Worm (Caenorhabditis elegans) whole organism, L1 larva: ENCODE data around the gene gei-14.
A peak's percentile ranks its signal among the peaks of the same experiment; 100 is the strongest.

ENCODE experiments used
- C04F5.9 ChIP-seq: sonication (generic microtip); optimal IDR thresholded peaks from 2 replicates; lab custom pipeline; 2016; ENCODE audit warnings: missing genetic modification characterization, missing compliant biosample characterization
- C34B4.2 ChIP-seq: sonication (generic microtip); optimal IDR thresholded peaks from 2 replicates; lab custom pipeline; 2017; ENCODE audit warnings: mild to moderate bottlenecking, missing genetic modification characterization, missing compliant biosample characterization
- F16B12.6 ChIP-seq: fragments of 150-350 bp; optimal IDR thresholded peaks from 2 replicates; lab custom pipeline; 2014; ENCODE audit warnings: missing biosample characterization, missing genetic modification characterization
- alr-1 ChIP-seq: fragments of 200-800 bp; sonication (Bioruptor generic); optimal IDR thresholded peaks from 2 replicates; lab custom pipeline; 2018; ENCODE audit warnings: borderline replicate concordance, mild to moderate bottlenecking, missing genetic modification characterization, missing compliant biosample characterization
- aly-2 ChIP-seq: fragments of 150-350 bp; optimal IDR thresholded peaks from 2 replicates; lab custom pipeline; 2014; ENCODE audit warnings: missing biosample characterization, missing genetic modification characterization
- blmp-1 ChIP-seq: fragments of 150-350 bp; optimal IDR thresholded peaks from 2 replicates; lab custom pipeline; 2014; ENCODE audit warnings: missing biosample characterization, missing genetic modification characterization
- ceh-63 ChIP-seq: fragments of 200-800 bp; sonication (Bioruptor generic); optimal IDR thresholded peaks from 2 replicates; lab custom pipeline; 2018; ENCODE audit warnings: mild to moderate bottlenecking, missing genetic modification characterization, missing compliant biosample characterization
- ceh-8 ChIP-seq: fragments of 200-800 bp; sonication (Bioruptor generic); optimal IDR thresholded peaks from 2 replicates; lab custom pipeline; 2018; ENCODE audit warnings: mild to moderate bottlenecking, missing genetic modification characterization, moderate library complexity, missing compliant biosample characterization
- ceh-82 ChIP-seq, 3 experiments: fragments of 150-350 bp in 1 of 3; sonication (generic microtip) in 2 of 3; optimal IDR thresholded peaks; 2 replicates each; lab custom pipeline; 2014 to 2017; ENCODE audit warnings: missing biosample characterization in 3 of 3, missing genetic modification characterization in 3 of 3
- ceh-88 ChIP-seq: fragments of 200-800 bp; sonication (Bioruptor generic); IDR thresholded peaks from 2 replicates; pipeline ENCODE4 v1.3.6; 2022; ENCODE audit warnings: missing genetic modification characterization, missing compliant biosample characterization
- ces-1 ChIP-seq: fragments of 150-350 bp; optimal IDR thresholded peaks from 2 replicates; lab custom pipeline; 2014; ENCODE audit warnings: missing biosample characterization, missing genetic modification reagents, missing genetic modification characterization
- dpl-1 ChIP-seq, 3 experiments: fragments of 150-350 bp in 2 of 3; sonication (generic microtip) in 1 of 3; optimal IDR thresholded peaks; 2 replicates each; lab custom pipeline; 2014 to 2017; ENCODE audit warnings: missing biosample characterization in 3 of 3, missing genetic modification characterization in 3 of 3, missing genetic modification reagents in 3 of 3
- efl-3 ChIP-seq: fragments of 200-800 bp; sonication (Bioruptor generic); optimal IDR thresholded peaks from 2 replicates; lab custom pipeline; 2018; ENCODE audit warnings: mild to moderate bottlenecking, missing genetic modification characterization, missing compliant biosample characterization
- egl-13 ChIP-seq: sonication (generic microtip); optimal IDR thresholded peaks from 2 replicates; lab custom pipeline; 2016; ENCODE audit warnings: missing genotype, missing genetic modification reagents, missing genetic modification characterization, missing compliant biosample characterization
- elt-2 ChIP-seq: sonication (generic microtip); optimal IDR thresholded peaks from 2 replicates; lab custom pipeline; 2016; ENCODE audit warnings: missing genetic modification characterization, mild to moderate bottlenecking, inconsistent platforms, missing compliant biosample characterization, missing genetic modification reagents
- ets-5 ChIP-seq: fragments of 200-800 bp; sonication (Bioruptor generic); IDR thresholded peaks from 2 replicates; pipeline ENCODE4 v1.3.6; 2022; ENCODE audit warnings: missing genetic modification characterization, missing compliant biosample characterization
- fkh-4 ChIP-seq: sonication (generic microtip); optimal IDR thresholded peaks from 2 replicates; lab custom pipeline; 2016; ENCODE audit warnings: missing compliant biosample characterization, missing genetic modification characterization, borderline replicate concordance
- fos-1 ChIP-seq: fragments of 150-350 bp; optimal IDR thresholded peaks from 2 replicates; lab custom pipeline; 2014; ENCODE audit warnings: missing biosample characterization, missing genetic modification characterization
- grh-1 ChIP-seq: fragments of 200-800 bp; sonication (Bioruptor generic); IDR thresholded peaks from 2 replicates; pipeline ENCODE4 v1.3.6; 2022; ENCODE audit warnings: missing genetic modification reagents, missing genetic modification characterization, missing compliant biosample characterization
- jun-1 ChIP-seq: fragments of 150-350 bp; optimal IDR thresholded peaks from 2 replicates; lab custom pipeline; 2014; ENCODE audit warnings: missing biosample characterization, missing genetic modification reagents, missing genetic modification characterization
- lin-13 ChIP-seq: fragments of 150-350 bp; optimal IDR thresholded peaks from 2 replicates; lab custom pipeline; 2014; ENCODE audit warnings: missing biosample characterization, missing genetic modification reagents, missing genetic modification characterization
- lin-35 ChIP-seq, 2 experiments: fragments of 150-350 bp; optimal IDR thresholded peaks; 2 replicates each; lab custom pipeline; 2014; ENCODE audit warnings: missing biosample characterization in 2 of 2, missing genetic modification characterization in 2 of 2, missing genetic modification reagents in 2 of 2
- lir-3 ChIP-seq: sonication (generic microtip); optimal IDR thresholded peaks from 2 replicates; lab custom pipeline; 2016; ENCODE audit warnings: mild to moderate bottlenecking, missing genetic modification characterization, moderate library complexity, missing compliant biosample characterization; ENCODE audit not compliant: poor library complexity
- lsy-2 ChIP-seq, 2 experiments: fragments of 150-350 bp; optimal IDR thresholded peaks; 2 replicates each; lab custom pipeline; 2014; ENCODE audit warnings: missing biosample characterization in 2 of 2, missing genetic modification characterization in 2 of 2
- mab-9 ChIP-seq: fragments of 200-800 bp; sonication (Bioruptor generic); IDR thresholded peaks from 2 replicates; pipeline ENCODE4 v1.3.6; 2022; ENCODE audit warnings: missing genetic modification reagents, missing genetic modification characterization, missing compliant biosample characterization
- mdl-1 ChIP-seq, 2 experiments: fragments of 150-350 bp; optimal IDR thresholded peaks; 2 replicates each; lab custom pipeline; 2014 to 2017; ENCODE audit warnings: missing biosample characterization in 2 of 2, missing genetic modification characterization in 2 of 2, inconsistent platforms in 1 of 2
- mef-2 ChIP-seq: fragments of 150-350 bp; optimal IDR thresholded peaks from 2 replicates; lab custom pipeline; 2014; ENCODE audit warnings: missing biosample characterization, missing genetic modification characterization
- nhr-12 ChIP-seq: sonication (generic microtip); optimal IDR thresholded peaks from 2 replicates; lab custom pipeline; 2017; ENCODE audit warnings: missing biosample characterization, missing genetic modification characterization
- nhr-19 ChIP-seq: fragments of 200-800 bp; sonication (Bioruptor generic); conservative IDR thresholded peaks from 2 replicates; pipeline ENCODE4 v1.3.6; 2022; ENCODE audit warnings: missing genetic modification characterization, missing compliant biosample characterization
- nhr-20 ChIP-seq: sonication (generic microtip); optimal IDR thresholded peaks from 2 replicates; lab custom pipeline; 2016; ENCODE audit warnings: mild to moderate bottlenecking, missing genetic modification characterization, missing compliant biosample characterization
- nhr-237 ChIP-seq: fragments of 150-350 bp; optimal IDR thresholded peaks from 2 replicates; lab custom pipeline; 2014; ENCODE audit warnings: missing biosample characterization, missing genetic modification characterization
- nhr-28 ChIP-seq: fragments of 150-350 bp; optimal IDR thresholded peaks from 2 replicates; lab custom pipeline; 2014; ENCODE audit warnings: missing biosample characterization, missing genetic modification characterization
- nhr-77 ChIP-seq: fragments of 150-350 bp; optimal IDR thresholded peaks from 2 replicates; lab custom pipeline; 2014; ENCODE audit warnings: missing biosample characterization, missing genetic modification characterization
- nhr-84 ChIP-seq: sonication (generic microtip); optimal IDR thresholded peaks from 2 replicates; lab custom pipeline; 2017; ENCODE audit warnings: missing biosample characterization, missing genetic modification characterization
- nhr-85 ChIP-seq: sonication (generic microtip); peaks from one replicate; lab custom pipeline; 2016; ENCODE audit warnings: missing genetic modification characterization, inconsistent platforms, missing compliant biosample characterization
- nhr-90 ChIP-seq: sonication (generic microtip); optimal IDR thresholded peaks from 2 replicates; lab custom pipeline; 2016; ENCODE audit warnings: mild to moderate bottlenecking, missing genetic modification characterization, missing compliant biosample characterization; ENCODE audit not compliant: poor library complexity
- pag-3 ChIP-seq: sonication (generic microtip); optimal IDR thresholded peaks from 2 replicates; lab custom pipeline; 2017; ENCODE audit warnings: missing genetic modification characterization, mild to moderate bottlenecking, missing compliant biosample characterization, antibody characterized with exemption, borderline replicate concordance; ENCODE audit not compliant: insufficient read depth
- pax-3 ChIP-seq: fragments of 200-800 bp; sonication (Bioruptor generic); optimal IDR thresholded peaks from 2 replicates; lab custom pipeline; 2018; ENCODE audit warnings: mild to moderate bottlenecking, missing genetic modification characterization, moderate library complexity, missing compliant biosample characterization
- pqm-1 ChIP-seq: sonication (generic microtip); optimal IDR thresholded peaks from 3 replicates; lab custom pipeline; 2017; ENCODE audit warnings: missing biosample characterization, missing genetic modification characterization
- rnt-1 ChIP-seq: sonication (generic microtip); optimal IDR thresholded peaks from 2 replicates; lab custom pipeline; 2016; ENCODE audit warnings: mild to moderate bottlenecking, missing genetic modification characterization, moderate library complexity, missing compliant biosample characterization
- skn-1 ChIP-seq: fragments of 150-350 bp; optimal IDR thresholded peaks from 2 replicates; lab custom pipeline; 2014; ENCODE audit warnings: missing biosample characterization, missing genetic modification characterization
- snu-23 ChIP-seq: sonication (generic microtip); optimal IDR thresholded peaks from 2 replicates; lab custom pipeline; 2016; ENCODE audit warnings: missing genetic modification characterization, missing compliant biosample characterization
- sox-4 ChIP-seq: sonication (generic microtip); optimal IDR thresholded peaks from 2 replicates; lab custom pipeline; 2016; ENCODE audit warnings: missing genetic modification characterization, missing compliant biosample characterization
- sptf-1 ChIP-seq: fragments of 150-350 bp; optimal IDR thresholded peaks from 2 replicates; lab custom pipeline; 2014; ENCODE audit warnings: missing biosample characterization, missing genetic modification characterization
- swsn-7 ChIP-seq: sonication (generic microtip); optimal IDR thresholded peaks from 2 replicates; lab custom pipeline; 2016; ENCODE audit warnings: missing genetic modification characterization, missing compliant biosample characterization
- tbx-2 ChIP-seq: sonication (generic microtip); optimal IDR thresholded peaks from 2 replicates; lab custom pipeline; 2016; ENCODE audit warnings: missing genetic modification characterization, missing compliant biosample characterization
- unc-130 ChIP-seq: fragments of 150-350 bp; optimal IDR thresholded peaks from 2 replicates; lab custom pipeline; 2017; ENCODE audit warnings: missing biosample characterization, missing genetic modification characterization, inconsistent platforms
- unc-62 ChIP-seq: fragments of 150-350 bp; optimal IDR thresholded peaks from 2 replicates; lab custom pipeline; 2014; ENCODE audit warnings: missing biosample characterization, missing genetic modification reagents, missing genetic modification characterization
- unc-86 ChIP-seq: sonication (generic microtip); optimal IDR thresholded peaks from 2 replicates; lab custom pipeline; 2016; ENCODE audit warnings: missing genetic modification characterization, missing compliant biosample characterization
- unc-98 ChIP-seq: fragments of 200-800 bp; sonication (Bioruptor generic); IDR thresholded peaks from 2 replicates; pipeline ENCODE4 v1.3.6; 2022; ENCODE audit warnings: missing genetic modification characterization, missing compliant biosample characterization
- vab-15 ChIP-seq: sonication (generic microtip); optimal IDR thresholded peaks from 2 replicates; lab custom pipeline; 2017; ENCODE audit warnings: missing genotype, mild to moderate bottlenecking, missing genetic modification characterization, missing compliant biosample characterization
- zag-1 ChIP-seq: fragments of 150-350 bp; optimal IDR thresholded peaks from 2 replicates; lab custom pipeline; 2014; ENCODE audit warnings: missing biosample characterization, missing genetic modification characterization
- ztf-11 ChIP-seq, 2 experiments: sonication (generic microtip); optimal IDR thresholded peaks; 2 replicates each; lab custom pipeline; 2016 to 2017; ENCODE audit warnings: missing genetic modification characterization in 2 of 2, missing biosample characterization in 1 of 2, missing compliant biosample characterization in 1 of 2
- ztf-4 ChIP-seq: fragments of 150-350 bp; optimal IDR thresholded peaks from 2 replicates; lab custom pipeline; 2014; ENCODE audit warnings: missing biosample characterization, missing genetic modification characterization

Gene gei-14

DNA sequence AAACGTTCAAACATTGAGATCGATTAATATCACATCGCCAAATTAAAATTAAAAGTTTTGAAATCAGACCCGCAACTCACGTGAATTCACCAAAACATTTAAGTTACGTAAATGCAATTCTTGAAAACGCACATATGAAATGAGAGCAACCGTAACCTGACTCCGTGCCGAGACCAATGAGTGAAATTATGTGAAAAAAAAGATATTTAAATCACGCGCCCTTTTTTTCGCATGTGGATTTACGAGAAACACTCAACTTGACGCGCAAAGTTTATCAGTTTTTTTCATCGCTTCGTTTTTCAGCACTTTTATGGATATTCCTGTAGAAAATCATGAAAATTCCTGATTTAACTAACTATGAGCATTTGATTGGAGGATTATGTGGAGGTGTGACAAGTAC, at the start of gene gei-14, which contains the start of gene slc-25A32:
TSS of gene gei-14 (minus strand) at position 175 of the 400 bp plus-strand sequence.
TSS of gene slc-25A32 (plus strand) at position 242 of the 400 bp plus-strand sequence.
- TF ChIP-seq grh-1 (GFP tag; lab: Robert Waterston, UW) = no peak
- TF ChIP-seq jun-1 (tag; lab: Kevin White, UChicago) = no peak
- TF ChIP-seq pqm-1 (tag; lab: Kevin White, UChicago) = no peak
- TF ChIP-seq aly-2 (tag; lab: Kevin White, UChicago) = no peak
- TF ChIP-seq nhr-12 (tag; lab: Kevin White, UChicago) = no peak
- no peak for TF ChIP-seq ceh-8 (GFP tag; lab: Kevin White, UChicago)
- no peak for TF ChIP-seq C04F5.9
- TF ChIP-seq ztf-11 (tag; optimal IDR thresholded peaks at IDR 0.05; lab: Kevin White, UChicago) = no peak
- no peak for TF ChIP-seq ets-5
- TF ChIP-seq blmp-1 (tag; lab: Kevin White, UChicago) = peak; percentile 55
- no peak for TF ChIP-seq mdl-1 (tag; optimal IDR thresholded peaks at IDR 0.05; lab: Kevin White, UChicago)
- peak; percentile 91 to 96 for TF ChIP-seq lin-35 (GFP tag; optimal IDR thresholded peaks at IDR 0.05; lab: Kevin White, UChicago)
- no peak for TF ChIP-seq mab-9 (GFP tag; lab: Robert Waterston, UW)
- peak; percentile 4 for TF ChIP-seq tbx-2 (tag; lab: Kevin White, UChicago)
- 0 out of 2 replicates have a peak, but pooled peaks have one; percentile 25 for TF ChIP-seq nhr-19 (GFP tag; lab: Robert Waterston, UW)
- peak; percentile 68 to 81 for TF ChIP-seq lsy-2 (tag; optimal IDR thresholded peaks at IDR 0.05; lab: Kevin White, UChicago)
- no peak for TF ChIP-seq unc-98 (GFP tag; lab: Robert Waterston, UW)
- no peak for TF ChIP-seq vab-15
- peak; percentile 65 for TF ChIP-seq nhr-85 (tag; lab: Kevin White, UChicago)
- no peak for TF ChIP-seq alr-1
- TF ChIP-seq C34B4.2 (tag; lab: Kevin White, UChicago) = no peak
- TF ChIP-seq sptf-1 (tag; lab: Kevin White, UChicago) = no peak
- no peak for TF ChIP-seq lin-13 (GFP tag; lab: Kevin White, UChicago)
- TF ChIP-seq mef-2 (tag; lab: Kevin White, UChicago) = no peak
- TF ChIP-seq egl-13 (tag; lab: Kevin White, UChicago) = no peak
- peak; percentile 18 for TF ChIP-seq nhr-20
- TF ChIP-seq fkh-4 = no peak
- no peak for TF ChIP-seq swsn-7 (tag; lab: Kevin White, UChicago)
- TF ChIP-seq sox-4 (tag; lab: Kevin White, UChicago) = no peak
- TF ChIP-seq elt-2 (tag; lab: Kevin White, UChicago) = no peak
- TF ChIP-seq ceh-82 (tag; optimal IDR thresholded peaks at IDR 0.05; lab: Kevin White, UChicago) = peak in 2 of 3 experiments; percentile 33 to 34
- no peak for TF ChIP-seq nhr-237 (tag; lab: Kevin White, UChicago)
- TF ChIP-seq nhr-90 (tag; lab: Kevin White, UChicago) = no peak
- TF ChIP-seq ceh-88 (GFP tag; lab: Robert Waterston, UW) = no peak
- no peak for TF ChIP-seq ztf-4
- no peak for TF ChIP-seq lir-3 (tag; lab: Kevin White, UChicago)
- TF ChIP-seq F16B12.6 (tag; lab: Kevin White, UChicago) = peak; percentile 78
- TF ChIP-seq ces-1 (GFP tag; lab: Kevin White, UChicago) = no peak
- peak; percentile 39 for TF ChIP-seq skn-1 (tag; lab: Kevin White, UChicago)
- TF ChIP-seq zag-1 (tag; lab: Kevin White, UChicago) = no peak
- TF ChIP-seq unc-130 (tag; lab: Kevin White, UChicago) = no peak
- no peak for TF ChIP-seq unc-62 (GFP tag; lab: Kevin White, UChicago)
- no peak for TF ChIP-seq pax-3 (tag; lab: Kevin White, UChicago)
- peak; percentile 88 to 92 (median 90) for TF ChIP-seq dpl-1 (GFP tag; optimal IDR thresholded peaks at IDR 0.05; lab: Kevin White, UChicago)
- no peak for TF ChIP-seq efl-3
- TF ChIP-seq snu-23 (GFP tag; lab: Kevin White, UChicago) = peak; percentile 40
- peak; percentile 33 for TF ChIP-seq rnt-1 (tag; lab: Kevin White, UChicago)
- TF ChIP-seq ceh-63 = no peak
- TF ChIP-seq nhr-84 = no peak
- no peak for TF ChIP-seq unc-86
- no peak for TF ChIP-seq pag-3 (tag; lab: Kevin White, UChicago)
- TF ChIP-seq nhr-28 (tag; lab: Kevin White, UChicago) = no peak
- TF ChIP-seq nhr-77 = no peak
- TF ChIP-seq fos-1 (tag; lab: Kevin White, UChicago) = peak; percentile 1
